In genomic region chr3R:16282080-16282690, dm6 we compare ENCODE assay signal across 6 fruit fly cellular contexts.
TF ChIP-seq lines count a peak whose summit lies in the region.

No protein-coding gene starts in this region.

- TF ChIP-seq CTCF in whole organism, embryonic (GFP tag; optimal IDR thresholded peaks at IDR 0.05; lab: Kevin White, UChicago): no peak

TF ChIP-seq in whole organism, 6 proteins besides CTCF, POLR2A, EP300 and RAD21:
- TF ChIP-seq CG8478 (optimal IDR thresholded peaks at IDR 0.05; lab: Kevin White, UChicago): no peak
- peak; percentile 22 to 80 for TF ChIP-seq EcR (GFP tag; optimal IDR thresholded peaks at IDR 0.05; lab: Kevin White, UChicago)

TF ChIP-seq in whole organism, adult, 20 proteins besides CTCF, POLR2A, EP300 and RAD21:
- TF ChIP-seq kay (GFP tag; lab: Kevin White, UChicago; ENCODE audit: borderline replicate concordance) (peak; percentile 3), ovo (GFP tag; optimal IDR thresholded peaks at IDR 0.05; lab: Kevin White, UChicago) (peak; percentile 15), CG14711 (tag; optimal IDR thresholded peaks at IDR 0.05; lab: Kevin White, UChicago) (no peak), cnc (optimal IDR thresholded peaks at IDR 0.05; lab: Kevin White, UChicago) (no peak), tj (GFP tag; optimal IDR thresholded peaks at IDR 0.05; lab: Kevin White, UChicago) (peak; percentile 67), CG7045 (GFP tag; optimal IDR thresholded peaks at IDR 0.05; lab: Kevin White, UChicago) (no peak), bab1 (GFP tag; optimal IDR thresholded peaks at IDR 0.05; lab: Kevin White, UChicago) (no peak), Crg-1 (GFP tag; optimal IDR thresholded peaks at IDR 0.05; lab: Kevin White, UChicago) (no peak), Hr96 (GFP tag; optimal IDR thresholded peaks at IDR 0.05; lab: Kevin White, UChicago) (no peak), CG1620 (GFP tag; optimal IDR thresholded peaks at IDR 0.05; lab: Kevin White, UChicago) (no peak)

TF ChIP-seq in whole organism, embryonic, 481 proteins besides CTCF, POLR2A, EP300 and RAD21 (continues in another document):
- TF ChIP-seq CG2678 (tag; optimal IDR thresholded peaks at IDR 0.05; lab: Kevin White, UChicago): peak; percentile 2
- TF ChIP-seq vnd (GFP tag; IDR thresholded peaks at IDR 0.05; lab: Robert Waterston, UW; ENCODE audit: partially characterized antibody): no peak
- TF ChIP-seq dm (GFP tag; optimal IDR thresholded peaks at IDR 0.05; lab: Kevin White, UChicago): peak; percentile 45
- 0 out of 2 replicates have a peak, but pooled peaks have one; percentile 33 for TF ChIP-seq CG14441 (GFP tag; IDR thresholded peaks at IDR 0.05; lab: Robert Waterston, UW)
- no peak for TF ChIP-seq NfI (GFP tag; optimal IDR thresholded peaks at IDR 0.05; lab: Kevin White, UChicago)
- peak; percentile 8 for TF ChIP-seq Mad (GFP tag; optimal IDR thresholded peaks at IDR 0.05; lab: Kevin White, UChicago)
- no peak for TF ChIP-seq sc (optimal IDR thresholded peaks at IDR 0.05; lab: Kevin White, UChicago)
- peak; percentile 24 for TF ChIP-seq sc (GFP tag; optimal IDR thresholded peaks at IDR 0.05; lab: Kevin White, UChicago)
- peak; percentile 41 for TF ChIP-seq HLHmδ (GFP tag; optimal IDR thresholded peaks at IDR 0.05; lab: Kevin White, UChicago)
- TF ChIP-seq CG33557 (GFP tag; optimal IDR thresholded peaks at IDR 0.05; lab: Kevin White, UChicago): peak; percentile 2
- TF ChIP-seq CG8478 (optimal IDR thresholded peaks at IDR 0.05; lab: Kevin White, UChicago): no peak
- TF ChIP-seq D19A (tag; optimal IDR thresholded peaks at IDR 0.05; lab: Kevin White, UChicago): peak; percentile 15
- no peak for TF ChIP-seq Dp (GFP tag; optimal IDR thresholded peaks at IDR 0.05; lab: Kevin White, UChicago)
- peak; percentile 94 for TF ChIP-seq CG2199 (GFP tag; IDR thresholded peaks at IDR 0.05; lab: Robert Waterston, UW)
- peak; percentile 29 for TF ChIP-seq CG10209 (GFP tag; optimal IDR thresholded peaks at IDR 0.05; lab: Kevin White, UChicago)
- no peak for TF ChIP-seq HLH4C (GFP tag; IDR thresholded peaks at IDR 0.05; lab: Robert Waterston, UW; ENCODE audit: partially characterized antibody)
- peak; percentile 96 for TF ChIP-seq twi (tag; optimal IDR thresholded peaks at IDR 0.05; lab: Kevin White, UChicago)
- TF ChIP-seq pzg (GFP tag; optimal IDR thresholded peaks at IDR 0.05; lab: Kevin White, UChicago): no peak
- TF ChIP-seq CG2712 (tag; optimal IDR thresholded peaks at IDR 0.05; lab: Kevin White, UChicago): peak; percentile 26
- TF ChIP-seq Kr (GFP tag; optimal IDR thresholded peaks at IDR 0.05; lab: Kevin White, UChicago): peak; percentile 83

TF ChIP-seq in whole organism, prepupa, 60 proteins besides CTCF, POLR2A, EP300 and RAD21:
- TF ChIP-seq Eip75B (GFP tag; optimal IDR thresholded peaks at IDR 0.05; lab: Kevin White, UChicago) (no peak), vri (GFP tag; optimal IDR thresholded peaks at IDR 0.05; lab: Kevin White, UChicago) (peak; percentile 14), CG6163 (GFP tag; IDR thresholded peaks at IDR 0.05; lab: Robert Waterston, UW) (peak; percentile 49; the same call in 1 of the 3 replicates), Eip78C (GFP tag; lab: Kevin White, UChicago) (peak; percentile 53), dac (GFP tag; optimal IDR thresholded peaks at IDR 0.05; lab: Kevin White, UChicago) (no peak), svp (GFP tag; lab: Kevin White, UChicago) (peak; percentile 66), eg (GFP tag; IDR thresholded peaks at IDR 0.05; lab: Robert Waterston, UW) (0 out of 3 replicates have a peak, but pooled peaks have one; percentile 16), net (GFP tag; optimal IDR thresholded peaks at IDR 0.05; lab: Kevin White, UChicago) (peak; percentile 29), Ets21C (GFP tag; optimal IDR thresholded peaks at IDR 0.05; lab: Kevin White, UChicago) (no peak), pdm3 (GFP tag; optimal IDR thresholded peaks at IDR 0.05; lab: Kevin White, UChicago) (no peak), fkh (GFP tag; optimal IDR thresholded peaks at IDR 0.05; lab: Kevin White, UChicago) (peak; percentile 89), CG34406 (GFP tag; optimal IDR thresholded peaks at IDR 0.05; lab: Kevin White, UChicago) (peak; percentile 15), CG1621 (tag; optimal IDR thresholded peaks at IDR 0.05; lab: Kevin White, UChicago) (peak; percentile 52), ss (GFP tag; optimal IDR thresholded peaks at IDR 0.05; lab: Kevin White, UChicago) (peak in 1 of 2 experiments; percentile 3), salr (GFP tag; optimal IDR thresholded peaks at IDR 0.05; lab: Kevin White, UChicago) (no peak)

TF ChIP-seq in whole organism, pupa, 21 proteins besides CTCF, POLR2A, EP300 and RAD21:
- TF ChIP-seq fd96Ca (GFP tag; IDR thresholded peaks at IDR 0.05; lab: Robert Waterston, UW): no peak
- no peak for TF ChIP-seq CG10348 (GFP tag; IDR thresholded peaks at IDR 0.05; lab: Robert Waterston, UW)
- no peak for TF ChIP-seq CG9948 (tag; optimal IDR thresholded peaks at IDR 0.05; lab: Kevin White, UChicago)
- TF ChIP-seq EcR (GFP tag; optimal IDR thresholded peaks at IDR 0.05; lab: Kevin White, UChicago): peak; percentile 95
- TF ChIP-seq CG13204 (GFP tag; optimal IDR thresholded peaks at IDR 0.05; lab: Kevin White, UChicago): peak; percentile 22
- no peak for TF ChIP-seq CG8301 (tag; optimal IDR thresholded peaks at IDR 0.05; lab: Kevin White, UChicago)
- no peak for TF ChIP-seq CG14655 (GFP tag; optimal IDR thresholded peaks at IDR 0.05; lab: Kevin White, UChicago)
- peak; percentile 22 for TF ChIP-seq gl (tag; optimal IDR thresholded peaks at IDR 0.05; lab: Kevin White, UChicago)
- TF ChIP-seq Pif1A (GFP tag; optimal IDR thresholded peaks at IDR 0.05; lab: Kevin White, UChicago): no peak
- no peak for TF ChIP-seq rn (GFP tag; IDR thresholded peaks at IDR 0.05; lab: Robert Waterston, UW)

TF ChIP-seq in whole organism, wandering third instar larva, 38 proteins besides CTCF, POLR2A, EP300 and RAD21:
- no peak for TF ChIP-seq Rel (GFP tag; optimal IDR thresholded peaks at IDR 0.05; lab: Kevin White, UChicago)
- peak; percentile 67 for TF ChIP-seq Rel (tag; optimal IDR thresholded peaks at IDR 0.05; lab: Kevin White, UChicago)
- TF ChIP-seq CrebA (GFP tag; optimal IDR thresholded peaks at IDR 0.05; lab: Kevin White, UChicago; ENCODE audit: borderline replicate concordance): no peak
- TF ChIP-seq Vsx2 (GFP tag; optimal IDR thresholded peaks at IDR 0.05; lab: Kevin White, UChicago; ENCODE audit: partially characterized antibody): no peak
- TF ChIP-seq HLH106 (tag; optimal IDR thresholded peaks at IDR 0.05; lab: Kevin White, UChicago): peak; percentile 10
- no peak for TF ChIP-seq N (GFP tag; optimal IDR thresholded peaks at IDR 0.05; lab: Kevin White, UChicago)
- TF ChIP-seq brk (GFP tag; optimal IDR thresholded peaks at IDR 0.05; lab: Kevin White, UChicago): no peak
- TF ChIP-seq rgr (GFP tag; optimal IDR thresholded peaks at IDR 0.05; lab: Kevin White, UChicago): peak; percentile 55
- peak; percentile 60 for TF ChIP-seq Hr83 (GFP tag; optimal IDR thresholded peaks at IDR 0.05; lab: Kevin White, UChicago; ENCODE audit: poor library complexity, severe bottlenecking)
- TF ChIP-seq Sp1 (GFP tag; optimal IDR thresholded peaks at IDR 0.05; lab: Kevin White, UChicago): no peak
- TF ChIP-seq Myc (optimal IDR thresholded peaks at IDR 0.05; lab: Kevin White, UChicago): no peak
- no peak for TF ChIP-seq usp (GFP tag; optimal IDR thresholded peaks at IDR 0.05; lab: Kevin White, UChicago)
- peak; percentile 59 for TF ChIP-seq OdsH (GFP tag; optimal IDR thresholded peaks at IDR 0.05; lab: Kevin White, UChicago)
- peak in 1 of 2 experiments; percentile 27 for TF ChIP-seq foxo (GFP tag; optimal IDR thresholded peaks at IDR 0.05; lab: Kevin White, UChicago)
- no peak for TF ChIP-seq lola (GFP tag; optimal IDR thresholded peaks at IDR 0.05; lab: Kevin White, UChicago)
- no peak for TF ChIP-seq dsf (GFP tag; optimal IDR thresholded peaks at IDR 0.05; lab: Kevin White, UChicago; ENCODE audit: borderline replicate concordance)
- peak; percentile 18 for TF ChIP-seq dmrt93B (GFP tag; optimal IDR thresholded peaks at IDR 0.05; lab: Kevin White, UChicago)
- TF ChIP-seq dl (GFP tag; optimal IDR thresholded peaks at IDR 0.05; lab: Kevin White, UChicago; ENCODE audit: insufficient read depth in 1 of 2, partially characterized antibody in 2 of 2): no peak
- no peak for TF ChIP-seq Hr78 (GFP tag; optimal IDR thresholded peaks at IDR 0.05; lab: Kevin White, UChicago)
- TF ChIP-seq CG32264 (GFP tag; optimal IDR thresholded peaks at IDR 0.05; lab: Kevin White, UChicago): no peak
- peak; percentile 80 for TF ChIP-seq jim (GFP tag; optimal IDR thresholded peaks at IDR 0.05; lab: Kevin White, UChicago)
- TF ChIP-seq br (GFP tag; optimal IDR thresholded peaks at IDR 0.05; lab: Kevin White, UChicago): peak; percentile 23
- peak; percentile 62 for TF ChIP-seq Hnf4 (GFP tag; optimal IDR thresholded peaks at IDR 0.05; lab: Kevin White, UChicago)
- TF ChIP-seq woc (GFP tag; optimal IDR thresholded peaks at IDR 0.05; lab: Kevin White, UChicago): no peak
- no peak for TF ChIP-seq pan (optimal IDR thresholded peaks at IDR 0.05; lab: Kevin White, UChicago)
- peak; percentile 10 for TF ChIP-seq fru (GFP tag; optimal IDR thresholded peaks at IDR 0.05; lab: Kevin White, UChicago)
- TF ChIP-seq Mio (GFP tag; optimal IDR thresholded peaks at IDR 0.05; lab: Kevin White, UChicago): no peak
- no peak for TF ChIP-seq Dfd (GFP tag; optimal IDR thresholded peaks at IDR 0.05; lab: Kevin White, UChicago)
- TF ChIP-seq sv (GFP tag; optimal IDR thresholded peaks at IDR 0.05; lab: Kevin White, UChicago): no peak
- no peak for TF ChIP-seq CG9705 (GFP tag; optimal IDR thresholded peaks at IDR 0.05; lab: Kevin White, UChicago)
- no peak for TF ChIP-seq ey (GFP tag; optimal IDR thresholded peaks at IDR 0.05; lab: Kevin White, UChicago)
- TF ChIP-seq Dif (GFP tag; optimal IDR thresholded peaks at IDR 0.05; lab: Kevin White, UChicago; ENCODE audit: partially characterized antibody): no peak
- peak; percentile 46 for TF ChIP-seq Jra (GFP tag; optimal IDR thresholded peaks at IDR 0.05; lab: Kevin White, UChicago)
- TF ChIP-seq tai (GFP tag; optimal IDR thresholded peaks at IDR 0.05; lab: Kevin White, UChicago): peak; percentile 74
- TF ChIP-seq Abd-B (GFP tag; optimal IDR thresholded peaks at IDR 0.05; lab: Kevin White, UChicago): no peak
- peak; percentile 55 for TF ChIP-seq h (GFP tag; optimal IDR thresholded peaks at IDR 0.05; lab: Kevin White, UChicago)
- peak; percentile 27 for TF ChIP-seq psq (GFP tag; optimal IDR thresholded peaks at IDR 0.05; lab: Kevin White, UChicago)
- no peak for TF ChIP-seq GATAd (GFP tag; optimal IDR thresholded peaks at IDR 0.05; lab: Kevin White, UChicago)
- TF ChIP-seq sage (GFP tag; optimal IDR thresholded peaks at IDR 0.05; lab: Kevin White, UChicago): no peak
